Worm (Caenorhabditis elegans): Measurements from ENCODE around the gene Y54E2A.8.

ce11 chrII:14818376-14818775 is 40.2 kb downstream of the Y54E2A.8 start, which contains the start of gene nhr-61:
- no peak for TF ChIP-seq elt-3 (tag; optimal IDR thresholded peaks at IDR 0.05)
- TF ChIP-seq snpc-4 (tag; optimal IDR thresholded peaks at IDR 0.05) = no peak
- TF ChIP-seq ztf-11 (tag; optimal IDR thresholded peaks at IDR 0.05) = no peak
- TF ChIP-seq nhr-237 (tag; optimal IDR thresholded peaks at IDR 0.05) = no peak
- peak; percentile 73 for TF ChIP-seq elt-1 (tag; optimal IDR thresholded peaks at IDR 0.05; ENCODE audit: borderline replicate concordance, insufficient read depth)
